Worm (Caenorhabditis elegans): ENCODE data around the gene tars-1.

tars-1 gene

DNA sequence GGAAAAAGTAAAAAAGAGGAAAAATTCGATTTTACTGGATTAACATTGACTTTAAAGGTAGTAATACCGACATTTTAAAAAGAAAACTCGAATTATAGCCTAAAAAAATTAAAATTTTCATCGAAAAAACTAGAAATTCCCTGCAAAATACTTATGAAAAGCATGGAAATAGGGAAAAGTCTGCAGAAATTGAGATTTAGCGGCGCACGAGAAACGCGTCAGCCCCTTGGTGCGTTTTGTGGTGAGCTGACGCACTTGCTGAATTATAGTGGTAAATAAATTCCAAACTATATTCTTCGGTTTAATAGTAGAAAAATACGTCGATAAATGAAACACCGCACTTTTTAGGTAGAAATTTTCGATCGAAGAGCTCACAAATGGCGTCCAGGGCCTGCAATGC is 1.0 kb downstream of the tars-1 start (continued):
- no peak for TF ChIP-seq nhr-237 (tag; optimal IDR thresholded peaks at IDR 0.05)
- TF ChIP-seq Y55F3AM.14 (GFP tag; optimal IDR thresholded peaks at IDR 0.05), result no peak
- TF ChIP-seq nhr-77 (tag; optimal IDR thresholded peaks at IDR 0.05), result no peak
- no peak for TF ChIP-seq nhr-10 (tag; optimal IDR thresholded peaks at IDR 0.05)
- TF ChIP-seq sem-4 (tag; optimal IDR thresholded peaks at IDR 0.05), result no peak
- TF ChIP-seq zag-1 (tag; optimal IDR thresholded peaks at IDR 0.05), result no peak
- no peak for TF ChIP-seq alr-1 (tag; optimal IDR thresholded peaks at IDR 0.05)
- TF ChIP-seq peb-1 (tag; optimal IDR thresholded peaks at IDR 0.05), result no peak
- TF ChIP-seq elt-1 (tag; optimal IDR thresholded peaks at IDR 0.05), result no peak
- no peak for TF ChIP-seq unc-62 (GFP tag; optimal IDR thresholded peaks at IDR 0.05)
- TF ChIP-seq fos-1 (tag; optimal IDR thresholded peaks at IDR 0.05), result peak; percentile 2
- TF ChIP-seq nhr-23 (tag; optimal IDR thresholded peaks at IDR 0.05), result no peak
- TF ChIP-seq sma-9 (GFP tag; optimal IDR thresholded peaks at IDR 0.05), result no peak
- no peak for TF ChIP-seq sma-9 (tag; optimal IDR thresholded peaks at IDR 0.05)
- no peak for TF ChIP-seq ceh-16 (tag; optimal IDR thresholded peaks at IDR 0.05)
- no peak for TF ChIP-seq mdl-1 (tag; optimal IDR thresholded peaks at IDR 0.05)
- no peak for TF ChIP-seq sma-3 (GFP tag; optimal IDR thresholded peaks at IDR 0.05)
- TF ChIP-seq skn-1 (tag; optimal IDR thresholded peaks at IDR 0.05), result no peak

DNA sequence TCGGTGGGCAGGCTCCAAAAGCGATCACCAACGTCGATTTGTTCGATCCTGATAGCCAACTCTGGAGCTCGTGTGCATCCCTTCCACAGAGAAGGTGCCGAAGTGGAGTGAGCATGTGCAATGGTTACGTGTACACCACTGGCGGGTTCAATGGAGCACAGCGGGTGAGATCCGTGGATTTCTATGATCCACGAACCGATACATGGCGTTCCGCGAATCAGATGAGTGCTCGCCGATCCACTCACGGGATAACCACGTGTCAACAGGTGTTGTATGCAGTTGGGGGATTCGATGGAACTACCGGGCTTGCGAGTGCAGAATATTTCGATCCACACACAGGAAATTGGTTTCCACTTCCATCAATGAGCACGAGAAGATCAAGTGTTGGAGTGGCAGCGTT is 4.6 kb downstream of the tars-1 start:
- TF ChIP-seq lsy-2 (tag; optimal IDR thresholded peaks at IDR 0.05) (no peak), elt-3 (tag; optimal IDR thresholded peaks at IDR 0.05) (no peak), lin-13 (GFP tag; optimal IDR thresholded peaks at IDR 0.05) (no peak)

- no peak for TF ChIP-seq nhr-25 (tag; optimal IDR thresholded peaks at IDR 0.05)
- TF ChIP-seq lin-13 (GFP tag; optimal IDR thresholded peaks at IDR 0.05), result no peak
- no peak for TF ChIP-seq unc-39 (tag; optimal IDR thresholded peaks at IDR 0.05)
- TF ChIP-seq gmeb-1 (tag; optimal IDR thresholded peaks at IDR 0.05), result no peak
- TF ChIP-seq nhr-77 (tag; optimal IDR thresholded peaks at IDR 0.05), result no peak
- TF ChIP-seq ceh-16 (tag; optimal IDR thresholded peaks at IDR 0.05), result no peak
- TF ChIP-seq sma-3 (GFP tag; optimal IDR thresholded peaks at IDR 0.05), result no peak
- TF ChIP-seq nhr-23 (tag; optimal IDR thresholded peaks at IDR 0.05), result no peak
- no peak for TF ChIP-seq lin-11 (tag; optimal IDR thresholded peaks at IDR 0.05)
- TF ChIP-seq ZK546.5 (tag; optimal IDR thresholded peaks at IDR 0.05), result no peak
- no peak for TF ChIP-seq nhr-21 (tag; optimal IDR thresholded peaks at IDR 0.05)
- no peak for TF ChIP-seq peb-1 (tag; optimal IDR thresholded peaks at IDR 0.05)
- TF ChIP-seq sem-4 (tag; optimal IDR thresholded peaks at IDR 0.05), result no peak
- TF ChIP-seq nhr-10 (tag; optimal IDR thresholded peaks at IDR 0.05), result no peak
- no peak for TF ChIP-seq elt-1 (tag; optimal IDR thresholded peaks at IDR 0.05)
These were observed 5.5 kb downstream of the tars-1 start for ce11 chrII:11689941-11690340.

DNA sequence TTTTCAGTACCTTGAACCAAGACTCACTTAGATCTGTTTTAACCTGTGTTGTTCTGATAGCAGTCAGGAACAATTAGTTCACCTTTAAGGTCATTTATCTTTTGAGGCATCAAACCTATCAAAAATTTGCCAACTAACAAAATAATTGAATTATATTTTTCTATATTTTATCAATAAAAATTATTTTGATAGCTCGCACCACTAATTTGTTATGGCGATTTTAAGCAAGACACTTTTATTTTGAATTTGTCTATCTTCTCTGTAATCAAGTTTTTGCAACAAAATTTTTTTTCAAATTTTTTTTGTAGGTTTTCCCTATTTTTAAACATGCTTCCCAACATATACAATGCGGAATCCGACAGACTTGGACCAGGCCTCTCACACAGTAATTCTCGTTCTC is 6.8 kb downstream of the tars-1 start, which contains the start of gene kel-1:
Gene kel-1 (plus strand): TSS at position 301 of the 400 bp plus-strand sequence.
- TF ChIP-seq dmd-4 (tag; optimal IDR thresholded peaks at IDR 0.05), result no peak
- no peak for TF ChIP-seq ztf-11 (tag; optimal IDR thresholded peaks at IDR 0.05)
- no peak for TF ChIP-seq lin-13 (GFP tag; optimal IDR thresholded peaks at IDR 0.05)
- no peak for TF ChIP-seq unc-39 (tag; optimal IDR thresholded peaks at IDR 0.05)
- TF ChIP-seq C34F6.9 (tag; optimal IDR thresholded peaks at IDR 0.05), result no peak
- no peak for TF ChIP-seq lsy-2 (tag; optimal IDR thresholded peaks at IDR 0.05)
- TF ChIP-seq mab-5 (tag; optimal IDR thresholded peaks at IDR 0.05), result no peak
- TF ChIP-seq sma-3 (GFP tag; optimal IDR thresholded peaks at IDR 0.05), result no peak
- no peak for TF ChIP-seq zag-1 (tag; optimal IDR thresholded peaks at IDR 0.05)
- no peak for TF ChIP-seq alr-1 (tag; optimal IDR thresholded peaks at IDR 0.05)

- TF ChIP-seq sem-4 (tag; optimal IDR thresholded peaks at IDR 0.05) (no peak), C34F6.9 (tag; optimal IDR thresholded peaks at IDR 0.05) (peak; percentile 16), mdl-1 (tag; optimal IDR thresholded peaks at IDR 0.05) (no peak), unc-55 (GFP tag; optimal IDR thresholded peaks at IDR 0.05) (peak; percentile 9), nhr-11 (tag; optimal IDR thresholded peaks at IDR 0.05) (no peak), nhr-23 (tag; optimal IDR thresholded peaks at IDR 0.05) (no peak), lsy-2 (tag; optimal IDR thresholded peaks at IDR 0.05) (no peak)
These were observed 7.4 kb downstream of the tars-1 start for ce11 chrII:11688011-11688410.

- TF ChIP-seq ceh-16 (tag; optimal IDR thresholded peaks at IDR 0.05) (no peak), lsy-2 (tag; optimal IDR thresholded peaks at IDR 0.05) (no peak), crh-2 (tag; optimal IDR thresholded peaks at IDR 0.05) (no peak), unc-39 (tag; optimal IDR thresholded peaks at IDR 0.05) (no peak), ZK546.5 (tag; optimal IDR thresholded peaks at IDR 0.05) (no peak), nhr-25 (tag; optimal IDR thresholded peaks at IDR 0.05) (no peak), lin-39 (tag; optimal IDR thresholded peaks at IDR 0.05) (no peak), zag-1 (tag; optimal IDR thresholded peaks at IDR 0.05) (no peak), dmd-4 (tag; optimal IDR thresholded peaks at IDR 0.05) (no peak), C34F6.9 (tag; optimal IDR thresholded peaks at IDR 0.05) (no peak), sma-9 (GFP tag; optimal IDR thresholded peaks at IDR 0.05) (no peak), sma-9 (tag; optimal IDR thresholded peaks at IDR 0.05) (no peak)
These were observed 10.3 kb downstream of the tars-1 start, which contains the start of gene C47D12.5 for ce11 chrII:11685177-11685576. C47D12.5 (minus strand) TSS chrII:11685277.

Measured in whole organism, L2 larva.